Fruit fly (Drosophila melanogaster): ENCODE measurements around the gene CG13784.

The CG13784 gene

dm6 chr2L:7188530-7188996 lies 31.3 kb downstream of the CG13784 start (continued):
- TF ChIP-seq inv (GFP tag; IDR thresholded peaks at IDR 0.05; ENCODE audit: partially characterized antibody) (no peak), nerfin-2 (GFP tag; IDR thresholded peaks at IDR 0.05; ENCODE audit: partially characterized antibody) (no peak), trh (GFP tag; optimal IDR thresholded peaks at IDR 0.05) (peak; percentile 93), CG3995 (GFP tag; optimal IDR thresholded peaks at IDR 0.05) (peak; percentile 69), jumu (GFP tag; optimal IDR thresholded peaks at IDR 0.05) (peak; percentile 95), Poxn (GFP tag; IDR thresholded peaks at IDR 0.05) (peak; percentile 93), ci (GFP tag; IDR thresholded peaks at IDR 0.05) (peak; percentile 98), CG10959 (GFP tag; IDR thresholded peaks at IDR 0.05) (peak; percentile 86), pho (GFP tag; optimal IDR thresholded peaks at IDR 0.05) (peak; percentile 98), CoRest (tag; optimal IDR thresholded peaks at IDR 0.05) (peak; percentile 99), pan (optimal IDR thresholded peaks at IDR 0.05) (no peak), pan (GFP tag; optimal IDR thresholded peaks at IDR 0.05 in 1 of 2, IDR thresholded peaks at IDR 0.05 in 1 of 2) (peak in 1 of 2 experiments; percentile 99), da (GFP tag; optimal IDR thresholded peaks at IDR 0.05) (peak; percentile 93), Awh (GFP tag; IDR thresholded peaks at IDR 0.05) (peak; percentile 98), NK7.1 (GFP tag; optimal IDR thresholded peaks at IDR 0.05) (peak; percentile 94), wdn (GFP tag; IDR thresholded peaks at IDR 0.05) (peak; percentile 97), unc-4 (GFP tag; IDR thresholded peaks at IDR 0.05; ENCODE audit: partially characterized antibody) (0 out of 2 replicates have a peak, but pooled peaks have one; percentile 18), sr (GFP tag; IDR thresholded peaks at IDR 0.05) (peak; percentile 99), MESR4 (GFP tag; optimal IDR thresholded peaks at IDR 0.05) (peak; percentile 67), NC2α (GFP tag; optimal IDR thresholded peaks at IDR 0.05) (peak; percentile 82), lola (GFP tag; optimal IDR thresholded peaks at IDR 0.05) (peak in 1 of 3 experiments; percentile 96), HmgZ (tag; optimal IDR thresholded peaks at IDR 0.05) (peak; percentile 98), CG11696 (GFP tag; IDR thresholded peaks at IDR 0.05) (peak; percentile 91), dati (GFP tag; IDR thresholded peaks at IDR 0.05) (peak; percentile 90), CG4404 (GFP tag; IDR thresholded peaks at IDR 0.05) (peak; percentile 98), CG7271 (tag; optimal IDR thresholded peaks at IDR 0.05) (peak; percentile 80), CG7786 (GFP tag; optimal IDR thresholded peaks at IDR 0.05) (peak; percentile 97), mld (GFP tag; IDR thresholded peaks at IDR 0.05; ENCODE audit: partially characterized antibody) (no peak), CG34376 (GFP tag; optimal IDR thresholded peaks at IDR 0.05) (peak; percentile 98), D (optimal IDR thresholded peaks at IDR 0.05) (no peak), D (GFP tag; optimal IDR thresholded peaks at IDR 0.05) (peak; percentile 98), CG8388 (GFP tag; optimal IDR thresholded peaks at IDR 0.05) (peak; percentile 97), CG1602 (GFP tag; optimal IDR thresholded peaks at IDR 0.05) (peak; percentile 97), Pdp1 (GFP tag; optimal IDR thresholded peaks at IDR 0.05) (peak; percentile 94), dmrt99B (tag; optimal IDR thresholded peaks at IDR 0.05) (peak; percentile 99), CG15269 (tag; optimal IDR thresholded peaks at IDR 0.05) (peak; percentile 99), Blimp-1 (GFP tag; optimal IDR thresholded peaks at IDR 0.05) (peak; percentile 96), HLHmδ (GFP tag; optimal IDR thresholded peaks at IDR 0.05) (no peak), HLH4C (GFP tag; IDR thresholded peaks at IDR 0.05; ENCODE audit: partially characterized antibody) (peak; percentile 22; the same call in 1 of the 3 replicates), zen2 (GFP tag; IDR thresholded peaks at IDR 0.05; ENCODE audit: partially characterized antibody) (no peak), fd96Cb (tag; optimal IDR thresholded peaks at IDR 0.05) (peak; percentile 98), CG11695 (GFP tag; IDR thresholded peaks at IDR 0.05) (peak; percentile 99), Hsf (GFP tag; optimal IDR thresholded peaks at IDR 0.05) (peak; percentile 98), scrt (GFP tag; optimal IDR thresholded peaks at IDR 0.05) (peak; percentile 99), CG12219 (GFP tag; optimal IDR thresholded peaks at IDR 0.05) (peak; percentile 98), gfzf (GFP tag; optimal IDR thresholded peaks at IDR 0.05) (no peak), CG10979 (tag; optimal IDR thresholded peaks at IDR 0.05) (peak; percentile 98), Myb (GFP tag; optimal IDR thresholded peaks at IDR 0.05) (peak; percentile 88), mirr (GFP tag; optimal IDR thresholded peaks at IDR 0.05) (peak; percentile 92), fd3F (GFP tag; optimal IDR thresholded peaks at IDR 0.05) (peak; percentile 96)

All from whole organism, embryonic.